Worm (Caenorhabditis elegans) whole organism, midembryonic: Measurements from ENCODE around the gene srh-25.

Experiments used
- med-1 ChIP-seq: sonication (generic microtip); optimal IDR thresholded peaks from 2 replicates; lab custom pipeline; 2017; ENCODE audit warnings: missing genetic modification characterization, mild to moderate bottlenecking, missing compliant biosample characterization, antibody characterized with exemption, missing genetic modification reagents; ENCODE audit not compliant: insufficient read depth
- ztf-29 ChIP-seq: fragments of 200-800 bp; sonication (Bioruptor generic); IDR thresholded peaks from 2 replicates; pipeline ENCODE4 v1.3.6; 2022; ENCODE audit warnings: missing genetic modification reagents, missing genetic modification characterization, missing compliant biosample characterization

DNA sequence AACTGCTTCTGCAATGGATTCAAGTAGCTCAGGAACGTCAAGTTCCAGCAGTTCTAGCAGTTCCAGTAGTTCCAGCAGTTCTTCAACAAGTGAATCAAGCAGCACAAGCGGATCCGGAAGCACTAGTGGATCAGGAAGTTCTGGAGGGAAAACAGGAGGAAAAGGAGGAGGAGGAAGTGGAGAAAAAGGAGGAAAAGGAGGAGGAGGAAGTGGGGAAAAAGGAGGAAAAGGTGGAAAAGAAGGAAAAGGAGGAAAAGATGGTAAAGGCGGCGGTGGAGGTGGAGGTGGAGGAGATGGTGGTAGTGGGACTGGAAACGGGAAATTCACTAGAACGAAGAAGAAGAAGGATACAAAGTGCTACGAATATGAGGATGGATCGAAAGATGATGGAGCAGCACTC is 27.1 kb downstream of the srh-25 start:
- TF ChIP-seq ztf-29 (GFP tag; lab: Robert Waterston, UW) = no peak
- TF ChIP-seq med-1 (GFP tag; lab: Kevin White, UChicago) = no peak
